Worm (Caenorhabditis elegans): Measurements from ENCODE around the gene chtb-1.

chtb-1 gene

ce11 chrIII:9376701-9377100 lies 21.4 kb upstream of the chtb-1 start:
- TF ChIP-seq ets-7 (tag; optimal IDR thresholded peaks at IDR 0.05): no peak
- TF ChIP-seq tra-4 (tag; optimal IDR thresholded peaks at IDR 0.05): no peak
- TF ChIP-seq ama-1 (optimal IDR thresholded peaks at IDR 0.05): no peak
- no peak for TF ChIP-seq hmbx-1 (tag; optimal IDR thresholded peaks at IDR 0.05)
- TF ChIP-seq ceh-13 (GFP tag; optimal IDR thresholded peaks at IDR 0.05): no peak
- no peak for TF ChIP-seq hmg-4 (GFP tag; optimal IDR thresholded peaks at IDR 0.05)
- no peak for TF ChIP-seq aly-1 (tag; optimal IDR thresholded peaks at IDR 0.05)
- no peak for TF ChIP-seq sea-1 (GFP tag; conservative IDR thresholded peaks at IDR 0.05)
- no peak for TF ChIP-seq pes-1 (GFP tag; IDR thresholded peaks at IDR 0.05)
- TF ChIP-seq scrt-1 (GFP tag; IDR thresholded peaks at IDR 0.05): no peak

ce11 chrIII:9373779-9374178 lies 18.5 kb upstream of the chtb-1 start:
- TF ChIP-seq hmbx-1 (tag; optimal IDR thresholded peaks at IDR 0.05) (no peak), tbx-37 (GFP tag; conservative IDR thresholded peaks at IDR 0.05) (no peak), ceh-13 (GFP tag; optimal IDR thresholded peaks at IDR 0.05) (no peak), aly-1 (tag; optimal IDR thresholded peaks at IDR 0.05) (no peak), F13C5.2 (tag; optimal IDR thresholded peaks at IDR 0.05) (no peak), hmg-4 (GFP tag; optimal IDR thresholded peaks at IDR 0.05) (no peak), tbx-11 (GFP tag; IDR thresholded peaks at IDR 0.05) (no peak), flt-1 (GFP tag; IDR thresholded peaks at IDR 0.05) (no peak), ets-7 (tag; optimal IDR thresholded peaks at IDR 0.05) (no peak)

- TF ChIP-seq ceh-36 (tag; optimal IDR thresholded peaks at IDR 0.05): no peak
- no peak for TF ChIP-seq B0310.2 (tag; optimal IDR thresholded peaks at IDR 0.05)
- no peak for TF ChIP-seq hnd-1 (tag; optimal IDR thresholded peaks at IDR 0.05)
- no peak for TF ChIP-seq aly-1 (tag; optimal IDR thresholded peaks at IDR 0.05)
- TF ChIP-seq ama-1 (optimal IDR thresholded peaks at IDR 0.05): no peak
Observed at ce11 chrIII:9366971-9367370, 11.7 kb upstream of the chtb-1 start, which contains the start of gene crn-6. Gene crn-6 (plus strand): TSS chrIII:9367271.

ce11 chrIII:9366376-9366775 lies 11.1 kb upstream of the chtb-1 start:
- TF ChIP-seq hmg-4 (GFP tag; optimal IDR thresholded peaks at IDR 0.05): no peak
- no peak for TF ChIP-seq ama-1 (optimal IDR thresholded peaks at IDR 0.05)
- no peak for TF ChIP-seq ets-7 (tag; optimal IDR thresholded peaks at IDR 0.05)
- no peak for TF ChIP-seq pes-1 (GFP tag; IDR thresholded peaks at IDR 0.05)
- no peak for TF ChIP-seq tbx-37 (GFP tag; conservative IDR thresholded peaks at IDR 0.05)
- TF ChIP-seq hnd-1 (tag; optimal IDR thresholded peaks at IDR 0.05): no peak
- no peak for TF ChIP-seq scrt-1 (GFP tag; IDR thresholded peaks at IDR 0.05)
- no peak for TF ChIP-seq hmbx-1 (tag; optimal IDR thresholded peaks at IDR 0.05)
- no peak for TF ChIP-seq F13C5.2 (tag; optimal IDR thresholded peaks at IDR 0.05)
- no peak for TF ChIP-seq tbx-11 (GFP tag; IDR thresholded peaks at IDR 0.05)
- TF ChIP-seq B0310.2 (tag; optimal IDR thresholded peaks at IDR 0.05): no peak
- TF ChIP-seq sea-1 (GFP tag; conservative IDR thresholded peaks at IDR 0.05): no peak

- no peak for TF ChIP-seq aly-1 (tag; optimal IDR thresholded peaks at IDR 0.05)
- no peak for TF ChIP-seq ets-7 (tag; optimal IDR thresholded peaks at IDR 0.05)
- no peak for TF ChIP-seq pes-1 (GFP tag; IDR thresholded peaks at IDR 0.05)
- TF ChIP-seq sea-1 (GFP tag; conservative IDR thresholded peaks at IDR 0.05): no peak
- no peak for TF ChIP-seq ceh-36 (tag; optimal IDR thresholded peaks at IDR 0.05)
Observed at ce11 chrIII:9361228-9361627, 6.0 kb upstream of the chtb-1 start, which contains the start of gene flp-25. Gene flp-25 (plus strand): TSS chrIII:9361528.

ce11 chrIII:9359060-9359459 lies 3.8 kb upstream of the chtb-1 start, which contains the start of gene K04H4.5:
Gene K04H4.5 (plus strand): TSS chrIII:9359360.
- no peak for TF ChIP-seq ceh-13 (GFP tag; optimal IDR thresholded peaks at IDR 0.05)
- TF ChIP-seq tra-4 (tag; optimal IDR thresholded peaks at IDR 0.05): no peak
- TF ChIP-seq hnd-1 (tag; optimal IDR thresholded peaks at IDR 0.05): no peak
- TF ChIP-seq tbx-37 (GFP tag; conservative IDR thresholded peaks at IDR 0.05): no peak
- TF ChIP-seq hmg-4 (GFP tag; optimal IDR thresholded peaks at IDR 0.05): no peak
- no peak for TF ChIP-seq ets-7 (tag; optimal IDR thresholded peaks at IDR 0.05)
- no peak for TF ChIP-seq sea-1 (GFP tag; conservative IDR thresholded peaks at IDR 0.05)

- TF ChIP-seq ama-1 (optimal IDR thresholded peaks at IDR 0.05) (no peak), ets-7 (tag; optimal IDR thresholded peaks at IDR 0.05) (no peak), B0310.2 (tag; optimal IDR thresholded peaks at IDR 0.05) (no peak), scrt-1 (GFP tag; IDR thresholded peaks at IDR 0.05) (no peak), tbx-11 (GFP tag; IDR thresholded peaks at IDR 0.05) (no peak), hmbx-1 (tag; optimal IDR thresholded peaks at IDR 0.05) (no peak), hnd-1 (tag; optimal IDR thresholded peaks at IDR 0.05) (no peak), sea-1 (GFP tag; conservative IDR thresholded peaks at IDR 0.05) (no peak), flt-1 (GFP tag; IDR thresholded peaks at IDR 0.05) (no peak), hmg-4 (GFP tag; optimal IDR thresholded peaks at IDR 0.05) (no peak), tbx-37 (GFP tag; conservative IDR thresholded peaks at IDR 0.05) (no peak), ceh-13 (GFP tag; optimal IDR thresholded peaks at IDR 0.05) (no peak), pes-1 (GFP tag; IDR thresholded peaks at IDR 0.05) (no peak), aly-1 (tag; optimal IDR thresholded peaks at IDR 0.05) (no peak), F13C5.2 (tag; optimal IDR thresholded peaks at IDR 0.05) (no peak), ceh-36 (tag; optimal IDR thresholded peaks at IDR 0.05) (no peak), tra-4 (tag; optimal IDR thresholded peaks at IDR 0.05) (no peak)
Observed at ce11 chrIII:9353814-9354213, 1.4 kb downstream of the chtb-1 start.

- TF ChIP-seq ceh-13 (GFP tag; optimal IDR thresholded peaks at IDR 0.05): no peak
- TF ChIP-seq hmg-4 (GFP tag; optimal IDR thresholded peaks at IDR 0.05): no peak
- TF ChIP-seq aly-1 (tag; optimal IDR thresholded peaks at IDR 0.05): no peak
Observed at ce11 chrIII:9346722-9347121, 8.5 kb downstream of the chtb-1 start.

- TF ChIP-seq tra-4 (tag; optimal IDR thresholded peaks at IDR 0.05) (no peak), flt-1 (GFP tag; IDR thresholded peaks at IDR 0.05) (no peak)
Observed at ce11 chrIII:9346114-9346513, 9.1 kb downstream of the chtb-1 start.

Measured in whole organism, early embryonic.